Worm (Caenorhabditis elegans) whole organism, L2 larva: ENCODE results near the gene K10D6.3.

Source experiments
- C34F6.9 ChIP-seq: fragments of 150-350 bp; optimal IDR thresholded peaks from 2 replicates; lab custom pipeline; 2014; ENCODE audit warnings: missing biosample characterization, missing genetic modification characterization
- F13H6.1 ChIP-seq: sonication (generic microtip); optimal IDR thresholded peaks from 2 replicates; lab custom pipeline; 2016; ENCODE audit warnings: missing genetic modification characterization, missing compliant biosample characterization
- R02D3.7 ChIP-seq: fragments of 150-350 bp; optimal IDR thresholded peaks from 2 replicates; lab custom pipeline; 2014; ENCODE audit warnings: missing biosample characterization, missing genetic modification characterization
- Y55F3AM.14 ChIP-seq: fragments of 200-800 bp; sonication (Bioruptor generic); optimal IDR thresholded peaks from 2 replicates; lab custom pipeline; 2018; ENCODE audit warnings: mild to moderate bottlenecking, missing genetic modification characterization, missing compliant biosample characterization
- ZK546.5 ChIP-seq: sonication (generic microtip); optimal IDR thresholded peaks from 2 replicates; lab custom pipeline; 2017; ENCODE audit warnings: missing biosample characterization, missing genetic modification characterization
- aly-2 ChIP-seq: fragments of 150-350 bp; optimal IDR thresholded peaks from 2 replicates; lab custom pipeline; 2014; ENCODE audit warnings: missing biosample characterization, missing genetic modification characterization
- ama-1 ChIP-seq: fragments of 150-350 bp; optimal IDR thresholded peaks from 2 replicates; lab custom pipeline; 2018; ENCODE audit warnings: inconsistent platforms
- blmp-1 ChIP-seq: sonication (generic microtip); optimal IDR thresholded peaks from 2 replicates; lab custom pipeline; 2017; ENCODE audit warnings: missing genetic modification characterization, mild to moderate bottlenecking, missing compliant biosample characterization, antibody characterized with exemption, moderate library complexity; ENCODE audit not compliant: insufficient read depth
- crh-2 ChIP-seq: sonication (generic microtip); optimal IDR thresholded peaks from 2 replicates; lab custom pipeline; 2017; ENCODE audit warnings: missing biosample characterization, missing genetic modification characterization
- egl-27 ChIP-seq: sonication (generic microtip); optimal IDR thresholded peaks from 3 replicates; lab custom pipeline; 2017; ENCODE audit warnings: missing biosample characterization, missing genetic modification reagents, missing genetic modification characterization
- elt-1 ChIP-seq: fragments of 150-350 bp; optimal IDR thresholded peaks from 2 replicates; lab custom pipeline; 2014; ENCODE audit warnings: missing biosample characterization, missing genetic modification characterization
- fos-1 ChIP-seq: fragments of 150-350 bp; optimal IDR thresholded peaks from 2 replicates; lab custom pipeline; 2014; ENCODE audit warnings: missing biosample characterization, missing genetic modification characterization
- gmeb-1 ChIP-seq: fragments of 150-350 bp; optimal IDR thresholded peaks from 2 replicates; lab custom pipeline; 2014; ENCODE audit warnings: missing biosample characterization, missing genetic modification characterization
- lin-11 ChIP-seq: fragments of 150-350 bp; sonication (generic microtip); optimal IDR thresholded peaks from 2 replicates; lab custom pipeline; 2014; ENCODE audit warnings: missing biosample characterization, missing genetic modification characterization, inconsistent platforms, mixed read lengths
- lin-13 ChIP-seq: fragments of 150-350 bp; optimal IDR thresholded peaks from 2 replicates; lab custom pipeline; 2014; ENCODE audit warnings: missing biosample characterization, missing genetic modification reagents, missing genetic modification characterization
- lin-39 ChIP-seq: fragments of 150-350 bp; optimal IDR thresholded peaks from 2 replicates; lab custom pipeline; 2014; ENCODE audit warnings: missing biosample characterization, missing genetic modification reagents, missing genetic modification characterization
- lsy-2 ChIP-seq, 2 experiments: fragments of 150-350 bp in 1 of 2; sonication (generic microtip) in 1 of 2; optimal IDR thresholded peaks; 2 replicates each; lab custom pipeline; 2014 to 2017; ENCODE audit warnings: missing biosample characterization in 2 of 2, missing genetic modification characterization in 2 of 2
- mbf-1 ChIP-seq: sonication (generic microtip); optimal IDR thresholded peaks from 2 replicates; lab custom pipeline; 2017; ENCODE audit warnings: missing biosample characterization, missing genetic modification characterization
- mdl-1 ChIP-seq, 2 experiments: fragments of 150-350 bp in 1 of 2; sonication (generic microtip) in 1 of 2; optimal IDR thresholded peaks; 2 replicates each; lab custom pipeline; 2017; ENCODE audit warnings: missing biosample characterization in 2 of 2, missing genetic modification characterization in 2 of 2
- nhr-129 ChIP-seq: fragments of 150-350 bp; optimal IDR thresholded peaks from 2 replicates; lab custom pipeline; 2014; ENCODE audit warnings: missing biosample characterization, missing genetic modification characterization
- nhr-23 ChIP-seq: fragments of 150-350 bp; optimal IDR thresholded peaks from 2 replicates; lab custom pipeline; 2014; ENCODE audit warnings: missing biosample characterization, missing genetic modification reagents, missing genetic modification characterization
- nhr-237 ChIP-seq: fragments of 150-350 bp; optimal IDR thresholded peaks from 2 replicates; lab custom pipeline; 2014; ENCODE audit warnings: missing biosample characterization, missing genetic modification characterization
- nhr-25 ChIP-seq: fragments of 150-350 bp; sonication (generic microtip); optimal IDR thresholded peaks from 3 replicates; lab custom pipeline; 2014; ENCODE audit warnings: missing biosample characterization, missing genetic modification characterization
- nhr-6 ChIP-seq: fragments of 150-350 bp; optimal IDR thresholded peaks from 2 replicates; lab custom pipeline; 2014; ENCODE audit warnings: missing biosample characterization, missing genetic modification characterization
- sem-4 ChIP-seq: fragments of 150-350 bp; optimal IDR thresholded peaks from 2 replicates; lab custom pipeline; 2014; ENCODE audit warnings: missing biosample characterization, missing genetic modification reagents, missing genetic modification characterization
- skn-1 ChIP-seq: sonication (generic microtip); optimal IDR thresholded peaks from 2 replicates; lab custom pipeline; 2017; ENCODE audit warnings: missing biosample characterization, missing genetic modification characterization
- sma-3 ChIP-seq: sonication (generic microtip); optimal IDR thresholded peaks from 2 replicates; lab custom pipeline; 2016; ENCODE audit warnings: missing genetic modification reagents, missing genetic modification characterization, missing compliant biosample characterization
- sma-9 ChIP-seq, 2 experiments: fragments of 150-350 bp in 1 of 2; sonication (generic microtip) in 1 of 2; optimal IDR thresholded peaks; 2 replicates each; lab custom pipeline; 2014 to 2016; ENCODE audit warnings: missing genetic modification characterization in 2 of 2, mild to moderate bottlenecking in 1 of 2, missing biosample characterization in 1 of 2, missing compliant biosample characterization in 1 of 2, missing genetic modification reagents in 1 of 2, moderate library complexity in 1 of 2
- snpc-4 ChIP-seq: fragments of 150-350 bp; optimal IDR thresholded peaks from 2 replicates; lab custom pipeline; 2014; ENCODE audit warnings: missing biosample characterization, missing genetic modification characterization
- unc-62 ChIP-seq: fragments of 150-350 bp; optimal IDR thresholded peaks from 2 replicates; lab custom pipeline; 2014; ENCODE audit warnings: missing biosample characterization, missing genetic modification reagents, missing genetic modification characterization
- zag-1 ChIP-seq: fragments of 150-350 bp; optimal IDR thresholded peaks from 2 replicates; lab custom pipeline; 2014; ENCODE audit warnings: missing biosample characterization, missing genetic modification characterization
- ztf-11 ChIP-seq: sonication (generic microtip); optimal IDR thresholded peaks from 2 replicates; lab custom pipeline; 2017; ENCODE audit warnings: missing biosample characterization, missing genetic modification characterization
- ztf-4 ChIP-seq: fragments of 150-350 bp; optimal IDR thresholded peaks from 2 replicates; lab custom pipeline; 2014; ENCODE audit warnings: missing biosample characterization, missing genetic modification characterization

The K10D6.3 gene

DNA sequence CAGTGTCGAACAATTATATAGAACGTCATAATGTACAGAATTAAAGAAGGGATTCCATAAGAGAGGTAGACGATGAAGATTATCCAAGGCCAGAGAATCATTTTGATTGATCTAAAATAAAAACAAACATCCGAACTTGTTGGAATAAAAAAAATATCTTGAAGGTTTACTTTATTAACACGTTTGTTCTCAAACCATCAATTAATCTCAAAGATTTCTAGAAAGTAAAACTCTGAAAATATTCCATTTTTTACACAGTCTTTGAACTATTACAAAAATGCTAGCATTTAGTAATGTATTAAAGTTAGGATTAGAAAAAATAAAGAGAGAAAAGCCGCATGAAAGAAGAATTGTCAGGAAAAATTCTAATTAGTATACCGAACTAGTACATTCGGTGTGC is 35.9 kb upstream of the K10D6.3 start, which contains the start of gene srg-40:
Gene srg-40 (minus strand): TSS at position 101 of the 400 bp plus-strand sequence.
- TF ChIP-seq unc-62 (GFP tag; lab: Kevin White, UChicago) (no peak), ztf-11 (no peak), fos-1 (tag; lab: Kevin White, UChicago) (no peak), lin-13 (GFP tag; lab: Kevin White, UChicago) (no peak)
- TF ChIP-seq, all 48 proteins: peak for 0

DNA sequence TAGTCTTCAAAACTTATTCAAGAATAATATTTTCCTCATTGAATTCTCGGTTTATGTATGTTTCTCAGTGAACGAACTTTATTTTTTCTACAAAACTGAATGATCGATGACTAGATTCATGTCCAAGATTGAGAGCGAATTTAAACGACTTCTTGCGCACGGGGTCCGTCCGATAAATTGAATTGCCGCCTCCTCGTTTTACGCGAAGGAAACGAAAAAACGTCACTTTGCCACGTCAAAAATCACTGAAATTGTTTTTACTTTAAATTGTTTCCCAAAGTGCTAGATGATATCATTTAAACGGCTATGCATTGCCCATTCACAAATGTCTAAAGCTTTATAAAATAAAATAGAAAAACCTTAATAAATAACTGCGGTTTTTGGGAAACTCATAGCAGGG is 32.7 kb upstream of the K10D6.3 start:
- TF ChIP-seq Y55F3AM.14 (GFP tag; lab: Kevin White, UChicago) = no peak
- no peak for TF ChIP-seq gmeb-1 (tag; lab: Kevin White, UChicago)
- no peak for TF ChIP-seq lin-11 (tag; lab: Kevin White, UChicago)
- peak; percentile 9 for TF ChIP-seq sem-4 (tag; lab: Kevin White, UChicago)
- TF ChIP-seq, all 48 proteins: peak for 1

DNA sequence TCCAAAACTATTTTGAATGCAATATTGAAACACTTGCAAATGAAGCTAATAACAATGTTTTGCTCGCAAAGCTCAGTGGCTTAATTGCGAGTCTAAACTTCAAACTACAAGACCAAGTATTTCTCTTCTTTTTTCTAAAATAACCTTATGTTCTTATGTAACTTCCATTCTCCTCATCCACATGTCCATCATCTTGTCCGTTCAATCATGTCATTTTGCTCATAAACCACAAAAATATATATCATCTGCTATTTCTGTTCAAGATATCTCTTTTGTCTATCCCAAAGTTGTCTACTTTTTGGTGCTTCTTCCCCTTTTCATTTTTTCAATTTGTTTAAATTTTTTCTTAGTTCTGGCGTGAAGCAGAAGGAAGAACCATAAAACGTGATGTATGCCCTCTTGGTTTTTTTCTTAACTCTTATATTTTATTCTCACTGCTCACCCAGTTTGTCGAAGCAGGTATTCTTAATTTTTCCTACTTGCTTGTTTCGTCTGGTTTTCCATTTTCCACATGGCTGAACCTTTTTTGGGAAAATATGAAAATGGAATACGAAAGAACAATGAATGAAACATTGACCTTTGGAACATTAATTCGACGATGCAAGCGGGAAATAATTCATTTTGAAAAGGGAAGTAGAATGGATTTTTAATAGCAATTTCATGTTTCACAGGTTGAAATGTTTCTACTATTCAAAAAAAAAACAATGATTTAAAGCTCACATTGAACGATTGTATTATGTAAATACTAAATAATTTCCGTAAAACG is 29.7 kb upstream of the K10D6.3 start:
- no peak for TF ChIP-seq nhr-129 (tag; lab: Kevin White, UChicago)
- no peak for TF ChIP-seq Y55F3AM.14 (GFP tag; lab: Kevin White, UChicago)
- TF ChIP-seq ztf-11 = no peak
- no peak for TF ChIP-seq zag-1
- TF ChIP-seq nhr-6 = no peak
- no peak for TF ChIP-seq sma-3 (GFP tag; lab: Kevin White, UChicago)
- TF ChIP-seq nhr-23 (tag; lab: Kevin White, UChicago) = no peak
- TF ChIP-seq ZK546.5 = no peak
- TF ChIP-seq lin-39 (tag; lab: Kevin White, UChicago) = no peak
- TF ChIP-seq skn-1 = no peak
- no peak for TF ChIP-seq ama-1 (lab: Kevin White, UChicago)
- no peak for TF ChIP-seq sma-9 (GFP tag; optimal IDR thresholded peaks at IDR 0.05; lab: Kevin White, UChicago)
- TF ChIP-seq sma-9 (tag; optimal IDR thresholded peaks at IDR 0.05; lab: Kevin White, UChicago) = no peak
- TF ChIP-seq lin-13 (GFP tag; lab: Kevin White, UChicago) = no peak
- TF ChIP-seq mdl-1 (tag; optimal IDR thresholded peaks at IDR 0.05; lab: Kevin White, UChicago) = no peak
- TF ChIP-seq aly-2 (tag; lab: Kevin White, UChicago) = no peak
- TF ChIP-seq mbf-1 = no peak
- no peak for TF ChIP-seq nhr-25
- no peak for TF ChIP-seq blmp-1 (tag; lab: Kevin White, UChicago)
- TF ChIP-seq, all 48 proteins: peak for 0

DNA sequence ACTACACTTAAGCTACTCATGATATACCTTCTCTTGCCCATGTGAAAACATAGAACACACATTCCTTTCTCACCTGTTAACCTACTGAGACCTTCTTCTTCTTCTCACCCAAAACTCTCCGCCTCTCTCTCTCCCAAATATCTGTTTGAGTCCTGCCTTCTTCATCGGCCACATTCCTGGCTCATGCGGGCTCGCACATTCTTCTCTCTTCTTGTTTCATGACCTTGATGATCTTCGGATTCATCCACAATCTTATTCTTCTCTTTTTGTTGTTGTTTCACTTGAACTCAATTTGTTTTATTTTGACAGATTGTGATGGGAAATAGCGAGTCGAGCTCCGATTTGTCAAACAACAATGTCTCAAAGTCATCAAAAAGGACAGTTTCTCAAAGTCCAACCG is 28.5 kb upstream of the K10D6.3 start, which contains the start of gene T19C4.5:
Gene T19C4.5 (plus strand): TSS at position 308 of the 400 bp plus-strand sequence.
- TF ChIP-seq nhr-237 (tag; lab: Kevin White, UChicago) (no peak), nhr-129 (tag; lab: Kevin White, UChicago) (peak; percentile 16), C34F6.9 (peak; percentile 16), R02D3.7 (no peak), F13H6.1 (peak; percentile 6)

DNA sequence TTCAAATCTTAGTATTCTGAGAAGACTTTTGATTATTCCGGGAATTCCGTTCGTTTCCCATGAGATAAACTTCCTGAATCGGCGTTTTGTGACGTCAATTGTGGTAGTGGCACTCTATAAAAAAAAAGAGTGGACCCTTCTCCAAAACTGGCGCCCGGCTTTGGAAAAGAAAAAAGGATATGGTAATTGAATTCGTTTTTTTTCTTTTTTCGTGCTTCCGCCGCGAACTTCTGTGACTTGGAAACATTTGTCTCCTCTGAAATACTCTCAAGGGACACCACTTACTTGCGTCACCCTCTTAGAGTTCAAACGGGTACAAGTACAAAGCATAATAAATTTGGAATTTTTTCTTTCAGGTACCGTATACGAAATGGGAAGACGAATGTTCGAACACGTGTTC is 27.7 kb upstream of the K10D6.3 start:
- TF ChIP-seq elt-1 (tag; lab: Kevin White, UChicago) (no peak), nhr-25 (no peak), ZK546.5 (no peak), sma-9 (GFP tag; optimal IDR thresholded peaks at IDR 0.05; lab: Kevin White, UChicago) (peak; percentile 36), sma-9 (tag; optimal IDR thresholded peaks at IDR 0.05; lab: Kevin White, UChicago) (no peak), F13H6.1 (peak; percentile 2), ztf-4 (tag; lab: Kevin White, UChicago) (no peak), mbf-1 (no peak)

DNA sequence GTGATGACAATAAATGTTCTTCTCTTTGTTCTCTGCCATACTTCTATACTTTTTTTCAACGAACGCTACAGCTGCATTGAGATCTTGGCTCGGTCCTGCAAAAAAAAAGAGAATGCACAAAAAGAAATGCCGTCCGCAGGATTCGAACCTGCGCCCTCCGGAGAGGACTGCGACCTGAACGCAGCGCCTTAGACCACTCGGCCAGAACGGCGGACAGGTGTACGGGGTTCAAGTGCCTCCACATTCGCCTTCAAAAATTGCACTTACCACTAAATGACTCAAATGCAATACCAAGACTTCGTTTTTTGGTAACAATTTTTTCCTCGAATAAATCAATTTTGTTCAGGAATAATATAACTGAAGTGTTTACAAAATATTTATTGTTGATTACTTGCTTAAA is 25.8 kb upstream of the K10D6.3 start:
- TF ChIP-seq snpc-4 = peak; percentile 95
- peak; percentile 8 for TF ChIP-seq crh-2 (tag; lab: Kevin White, UChicago)
- TF ChIP-seq nhr-129 (tag; lab: Kevin White, UChicago) = peak; percentile 26
- no peak for TF ChIP-seq egl-27 (tag; lab: Kevin White, UChicago)
- TF ChIP-seq Y55F3AM.14 (GFP tag; lab: Kevin White, UChicago) = peak; percentile 47
- peak in 1 of 2 experiments; percentile 25 for TF ChIP-seq lsy-2 (tag; optimal IDR thresholded peaks at IDR 0.05; lab: Kevin White, UChicago)
- peak; percentile 52 for TF ChIP-seq sma-9 (GFP tag; optimal IDR thresholded peaks at IDR 0.05; lab: Kevin White, UChicago)
- no peak for TF ChIP-seq sma-9 (tag; optimal IDR thresholded peaks at IDR 0.05; lab: Kevin White, UChicago)
- TF ChIP-seq ama-1 (lab: Kevin White, UChicago) = no peak
